Fruit fly (Drosophila melanogaster): Measurements from ENCODE around the gene CG42537.

CG42537 gene

DNA sequence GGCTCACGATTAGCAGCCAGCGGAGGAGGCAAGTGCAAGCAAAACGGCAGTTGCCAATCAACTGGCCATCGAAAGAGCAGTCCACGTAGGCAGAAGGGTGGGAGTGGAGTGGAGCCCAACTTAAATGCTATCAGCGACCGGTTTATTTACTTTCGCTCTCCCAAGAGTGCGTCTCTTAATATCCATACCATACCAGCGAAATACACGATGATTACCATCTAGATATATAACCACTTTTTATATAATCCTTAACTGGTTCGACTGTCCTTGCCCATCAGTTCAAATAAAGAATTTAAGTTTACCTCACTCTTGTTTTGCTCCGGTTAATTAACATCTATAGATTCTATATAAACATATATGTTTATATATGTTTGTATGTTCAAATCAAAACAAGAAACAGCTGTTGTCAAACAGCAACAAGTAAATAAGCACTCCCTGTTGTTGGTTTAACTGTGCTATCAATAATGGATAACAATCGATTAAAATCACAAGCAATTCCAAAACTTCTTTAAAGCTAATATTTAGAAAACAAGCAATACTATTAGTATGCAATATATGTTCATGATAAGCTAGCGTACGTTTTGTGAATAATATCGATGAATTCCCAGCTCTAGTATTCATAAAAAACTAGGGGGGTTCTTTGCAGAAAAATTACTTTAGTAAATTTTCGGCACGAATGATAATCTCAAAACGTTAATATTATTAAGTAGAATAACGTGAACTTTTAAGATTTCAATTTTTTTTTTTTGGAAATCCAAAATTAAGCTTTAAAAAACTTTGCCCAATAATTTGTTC lies 3.9 kb upstream of the CG42537 start (continued):
- TF ChIP-seq CG1603 (tag; optimal IDR thresholded peaks at IDR 0.05), result peak; percentile 47
- no peak for TF ChIP-seq CG14667 (GFP tag; IDR thresholded peaks at IDR 0.05)
- no peak for TF ChIP-seq ash1 (GFP tag; optimal IDR thresholded peaks at IDR 0.05)
- peak; percentile 78 for TF ChIP-seq Hmr (GFP tag; optimal IDR thresholded peaks at IDR 0.05)
- TF ChIP-seq Ravus (GFP tag; IDR thresholded peaks at IDR 0.05), result no peak
- TF ChIP-seq tx (GFP tag; optimal IDR thresholded peaks at IDR 0.05), result peak; percentile 6
- TF ChIP-seq usp (GFP tag; optimal IDR thresholded peaks at IDR 0.05), result no peak
- TF ChIP-seq chm (GFP tag; IDR thresholded peaks at IDR 0.05), result no peak
- no peak for TF ChIP-seq CG1529 (GFP tag; optimal IDR thresholded peaks at IDR 0.05)
- TF ChIP-seq Six4 (GFP tag; optimal IDR thresholded peaks at IDR 0.05), result peak; percentile 15
- TF ChIP-seq gem (tag; optimal IDR thresholded peaks at IDR 0.05), result peak; percentile 68
- TF ChIP-seq Nf-YC (tag; optimal IDR thresholded peaks at IDR 0.05), result peak; percentile 34
- peak; percentile 66 for TF ChIP-seq odd (GFP tag; optimal IDR thresholded peaks at IDR 0.05)
- TF ChIP-seq nerfin-2 (GFP tag; IDR thresholded peaks at IDR 0.05; ENCODE audit: partially characterized antibody), result peak; percentile 24; the same call in 1 of the 2 replicates
- TF ChIP-seq slp2 (GFP tag; optimal IDR thresholded peaks at IDR 0.05), result no peak
- TF ChIP-seq CG31365 (tag; optimal IDR thresholded peaks at IDR 0.05), result peak; percentile 4
- no peak; the same call in 2 of the 3 replicates for TF ChIP-seq CG17361 (GFP tag; IDR thresholded peaks at IDR 0.05)
- TF ChIP-seq CG9876 (GFP tag; optimal IDR thresholded peaks at IDR 0.05), result no peak
- no peak; the same call in 2 of the 3 replicates for TF ChIP-seq B-H1 (GFP tag; IDR thresholded peaks at IDR 0.05)
- no peak for TF ChIP-seq CG4730 (GFP tag; IDR thresholded peaks at IDR 0.05)
- peak in 1 of 2 experiments; percentile 45 for TF ChIP-seq insv (GFP tag; optimal IDR thresholded peaks at IDR 0.05)
- TF ChIP-seq CG7786 (GFP tag; optimal IDR thresholded peaks at IDR 0.05), result no peak
- TF ChIP-seq CG11504 (tag; optimal IDR thresholded peaks at IDR 0.05), result no peak
- 0 out of 2 replicates have a peak, but pooled peaks have one; percentile 4 for TF ChIP-seq CG31224 (GFP tag; IDR thresholded peaks at IDR 0.05)
- TF ChIP-seq slou (GFP tag; optimal IDR thresholded peaks at IDR 0.05), result no peak
- no peak for TF ChIP-seq CG7357 (GFP tag; IDR thresholded peaks at IDR 0.05)
- TF ChIP-seq CG5953 (GFP tag; IDR thresholded peaks at IDR 0.05), result peak; percentile 34; the same call in 1 of the 2 replicates
- no peak for TF ChIP-seq pan (optimal IDR thresholded peaks at IDR 0.05)
- TF ChIP-seq pan (GFP tag; optimal IDR thresholded peaks at IDR 0.05 in 1 of 2, IDR thresholded peaks at IDR 0.05 in 1 of 2), result no peak
- TF ChIP-seq ewg (GFP tag; optimal IDR thresholded peaks at IDR 0.05), result no peak
- peak; percentile 59 for TF ChIP-seq CG2120 (GFP tag; optimal IDR thresholded peaks at IDR 0.05)
- no peak for TF ChIP-seq CG6791 (GFP tag; IDR thresholded peaks at IDR 0.05; ENCODE audit: partially characterized antibody)
- TF ChIP-seq CG13424 (tag; optimal IDR thresholded peaks at IDR 0.05), result peak; percentile 42
- no peak for TF ChIP-seq Dp (GFP tag; optimal IDR thresholded peaks at IDR 0.05)
- TF ChIP-seq ERR (GFP tag; optimal IDR thresholded peaks at IDR 0.05), result no peak
- no peak for TF ChIP-seq hb (GFP tag; IDR thresholded peaks at IDR 0.05; ENCODE audit: partially characterized antibody)
- peak; percentile 67 for TF ChIP-seq CG18599 (GFP tag; optimal IDR thresholded peaks at IDR 0.05)
- TF ChIP-seq Dll (GFP tag; IDR thresholded peaks at IDR 0.05; ENCODE audit: partially characterized antibody), result peak; percentile 61; the same call in 3 of the 4 replicates
- peak; percentile 74 for TF ChIP-seq CG4854 (GFP tag; optimal IDR thresholded peaks at IDR 0.05)
- no peak for TF ChIP-seq CG10565 (GFP tag; optimal IDR thresholded peaks at IDR 0.05)
- 0 out of 3 replicates have a peak, but pooled peaks have one; percentile 30 for TF ChIP-seq gce (GFP tag; IDR thresholded peaks at IDR 0.05)
- TF ChIP-seq Med (GFP tag), result peak; percentile 87
- TF ChIP-seq ATbp (GFP tag; optimal IDR thresholded peaks at IDR 0.05), result peak; percentile 10
- TF ChIP-seq ase (GFP tag; IDR thresholded peaks at IDR 0.05), result no peak
- TF ChIP-seq Usf (GFP tag; optimal IDR thresholded peaks at IDR 0.05), result no peak
- TF ChIP-seq CG9932 (GFP tag; IDR thresholded peaks at IDR 0.05), result peak; percentile 66
- TF ChIP-seq Sry-β (GFP tag; optimal IDR thresholded peaks at IDR 0.05), result no peak
- no peak for TF ChIP-seq Rx (GFP tag; IDR thresholded peaks at IDR 0.05)
- peak; percentile 71 for TF ChIP-seq Sry-δ (GFP tag; optimal IDR thresholded peaks at IDR 0.05)

Data from whole organism, embryonic.